Worm (Caenorhabditis elegans) whole organism, L4 larva: Measurements from ENCODE around the gene math-7.

Experiments used
- aly-2 ChIP-seq: sonication (generic microtip); optimal IDR thresholded peaks from 2 replicates; lab custom pipeline; 2018; ENCODE audit warnings: missing biosample characterization, missing genetic modification characterization
- nhr-10 ChIP-seq: fragments of 150-350 bp; optimal IDR thresholded peaks from 2 replicates; lab custom pipeline; 2014; ENCODE audit warnings: missing biosample characterization, missing genetic modification characterization

DNA sequence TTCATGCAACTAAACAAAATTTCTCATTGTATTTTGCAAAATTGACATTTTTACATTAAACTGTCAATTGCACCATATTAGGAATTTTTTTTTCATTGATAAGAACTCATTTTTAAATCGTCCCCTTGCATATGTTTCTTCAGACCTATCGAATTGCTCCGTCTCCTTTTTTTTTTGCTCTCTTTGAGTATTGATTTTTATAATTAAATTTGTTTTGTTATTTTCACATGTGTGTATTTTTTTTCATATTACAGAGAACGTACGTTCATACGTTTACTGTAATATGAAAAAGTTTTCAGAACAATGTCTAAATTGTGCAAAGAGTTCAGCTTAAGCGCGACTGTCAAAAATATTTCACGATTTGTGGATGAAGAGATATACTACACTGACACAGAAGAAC is 17.2 kb downstream of the math-7 start, which contains the start of gene math-14:
- no peak for TF ChIP-seq aly-2
- no peak for TF ChIP-seq nhr-10 (tag; lab: Kevin White, UChicago)
